Worm (Caenorhabditis elegans): Measurements from ENCODE around the gene T02H6.4.

DNA sequence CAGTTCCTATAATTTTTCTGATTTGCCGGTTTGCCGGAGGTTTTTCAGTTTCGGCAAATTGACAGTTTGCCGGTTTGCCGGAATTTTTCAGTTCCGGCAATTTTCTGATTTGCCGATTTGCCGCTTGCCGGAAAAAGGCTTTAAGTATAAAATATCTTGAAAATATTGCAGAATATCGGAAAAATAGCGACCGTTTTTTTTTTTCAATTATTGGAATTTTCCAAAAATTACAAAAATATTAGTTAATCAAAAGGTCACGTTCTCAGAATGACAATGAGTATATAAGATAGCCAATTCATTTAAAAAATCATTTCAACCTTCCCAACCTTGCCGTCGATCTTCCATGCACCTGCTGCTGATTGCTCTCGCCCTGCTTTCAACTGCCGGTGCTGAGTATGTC lies 7.5 kb upstream of the T02H6.4 start, which contains the start of gene T02H6.7:
- TF ChIP-seq dao-5 (tag; optimal IDR thresholded peaks at IDR 0.05) (no peak), him-1 (tag; optimal IDR thresholded peaks at IDR 0.05) (no peak), W03F9.2 (tag; optimal IDR thresholded peaks at IDR 0.05) (no peak)
